Worm (Caenorhabditis elegans) whole organism, L3 larva: ENCODE measurements around the gene metl-5.

Experiments used
- ama-1 ChIP-seq: fragments of 150-350 bp; optimal IDR thresholded peaks from 2 replicates; lab custom pipeline; 2018
- ceh-9 ChIP-seq: sonication (generic microtip); optimal IDR thresholded peaks from 2 replicates; lab custom pipeline; 2018; ENCODE audit warnings: missing biosample characterization, missing genetic modification characterization
- elt-2 ChIP-seq: sonication (generic microtip); optimal IDR thresholded peaks from 2 replicates; lab custom pipeline; 2016; ENCODE audit warnings: missing genetic modification reagents, mild to moderate bottlenecking, missing genetic modification characterization, missing compliant biosample characterization
- fkh-10 ChIP-seq: sonication (generic microtip); optimal IDR thresholded peaks from 2 replicates; lab custom pipeline; 2017; ENCODE audit warnings: missing biosample characterization, missing genetic modification reagents, missing genetic modification characterization
- fos-1 ChIP-seq: fragments of 150-350 bp; optimal IDR thresholded peaks from 2 replicates; lab custom pipeline; 2014; ENCODE audit warnings: missing biosample characterization, missing genetic modification characterization
- jun-1 ChIP-seq: fragments of 150-350 bp; optimal IDR thresholded peaks from 2 replicates; lab custom pipeline; 2014; ENCODE audit warnings: missing biosample characterization, missing genetic modification reagents, missing genetic modification characterization
- lin-15B ChIP-seq: fragments of 150-350 bp; optimal IDR thresholded peaks from 2 replicates; lab custom pipeline; 2014; ENCODE audit warnings: missing biosample characterization, missing genetic modification characterization
- nhr-67 ChIP-seq: fragments of 150-350 bp; optimal IDR thresholded peaks from 2 replicates; lab custom pipeline; 2014; ENCODE audit warnings: missing biosample characterization, missing genetic modification characterization
- pha-4 ChIP-seq: fragments of 150-350 bp; optimal IDR thresholded peaks from 2 replicates; lab custom pipeline; 2014; ENCODE audit warnings: missing biosample characterization, missing genetic modification reagents, missing genetic modification characterization
- pqm-1 ChIP-seq: fragments of 150-350 bp; optimal IDR thresholded peaks from 2 replicates; lab custom pipeline; 2017; ENCODE audit warnings: missing biosample characterization, missing genetic modification characterization, inconsistent platforms
- sea-2 ChIP-seq: fragments of 150-350 bp; sonication (generic microtip); optimal IDR thresholded peaks from 4 replicates; lab custom pipeline; 2014; ENCODE audit warnings: missing biosample characterization, missing genetic modification reagents, missing genetic modification characterization
- skn-1 ChIP-seq: fragments of 150-350 bp; optimal IDR thresholded peaks from 2 replicates; lab custom pipeline; 2014; ENCODE audit warnings: missing biosample characterization, missing genetic modification characterization
- tbx-2 ChIP-seq: sonication (generic microtip); optimal IDR thresholded peaks from 2 replicates; lab custom pipeline; 2016; ENCODE audit warnings: mild to moderate bottlenecking, missing genetic modification characterization, missing compliant biosample characterization
- unc-62 ChIP-seq: fragments of 150-350 bp; sonication (generic microtip); optimal IDR thresholded peaks from 4 replicates; lab custom pipeline; 2014; ENCODE audit warnings: missing biosample characterization, missing genetic modification reagents, missing genetic modification characterization

DNA sequence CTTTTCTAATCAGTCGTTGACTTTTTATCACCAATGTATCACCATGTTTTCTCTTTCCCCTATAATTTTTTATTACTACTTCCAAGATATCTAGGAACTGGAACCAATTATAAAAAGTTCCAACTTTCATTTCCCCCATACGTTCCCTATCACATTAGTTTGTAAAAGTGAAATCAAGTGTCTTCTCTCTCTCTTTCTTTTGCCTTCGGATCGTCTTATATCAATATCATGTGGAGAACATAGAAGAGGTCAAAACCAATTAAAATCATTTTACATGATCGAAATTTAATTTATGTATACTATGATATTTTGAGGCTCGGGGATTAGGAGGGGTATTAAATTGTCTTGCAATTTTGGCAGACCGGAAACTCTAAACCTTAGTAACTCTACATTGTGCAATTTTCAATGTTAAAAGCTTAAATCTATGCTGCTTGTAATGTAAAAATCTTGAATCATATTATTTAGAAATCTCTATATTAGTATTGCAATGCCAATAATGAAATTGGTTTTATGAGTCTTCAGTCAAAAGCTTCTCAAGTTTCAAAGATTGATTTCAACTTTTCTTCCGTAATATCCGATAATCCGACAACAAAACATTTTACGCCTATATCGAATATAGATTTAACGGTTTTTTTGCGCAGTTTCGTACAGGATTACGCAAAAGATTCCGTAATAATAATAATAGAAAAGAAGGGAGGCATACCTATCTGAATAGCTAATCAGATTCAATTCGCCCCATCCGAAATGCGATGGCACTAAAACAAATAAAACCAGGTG, 34.8 kb upstream of the metl-5 start:
- TF ChIP-seq elt-2 (tag; lab: Kevin White, UChicago) (no peak), unc-62 (GFP tag; lab: Kevin White, UChicago) (no peak), lin-15B (no peak), jun-1 (tag; lab: Kevin White, UChicago) (no peak), sea-2 (GFP tag; lab: Kevin White, UChicago) (no peak), ama-1 (lab: Kevin White, UChicago) (no peak), pha-4 (tag; lab: Kevin White, UChicago) (no peak), tbx-2 (tag; lab: Kevin White, UChicago) (no peak), fos-1 (tag; lab: Kevin White, UChicago) (no peak), pqm-1 (tag; lab: Kevin White, UChicago) (no peak), fkh-10 (GFP tag; lab: Kevin White, UChicago) (no peak), nhr-67 (tag; lab: Kevin White, UChicago) (no peak), ceh-9 (tag; lab: Kevin White, UChicago) (no peak), skn-1 (tag; lab: Kevin White, UChicago) (no peak)
